Fruit fly (Drosophila melanogaster) Kc167 (cell line): ENCODE measurements around the gene CG44836.

Experiments used
- Myc ChIP-seq: fragments of >200 bp; optimal IDR thresholded peaks from 2 replicates; lab custom pipeline; 2017; ENCODE audit warnings: missing external identifiers
- Sin3A ChIP-seq: fragments of >200 bp; optimal IDR thresholded peaks from 2 replicates; lab custom pipeline; 2018; ENCODE audit warnings: missing external identifiers
- h ChIP-seq: fragments of >200 bp; optimal IDR thresholded peaks from 3 replicates; lab custom pipeline; 2018; ENCODE audit warnings: missing external identifiers
- insv ChIP-seq: fragments of >200 bp; optimal IDR thresholded peaks from 3 replicates; lab custom pipeline; 2018; ENCODE audit warnings: missing external identifiers
- psq ChIP-seq: fragments of >200 bp; optimal IDR thresholded peaks from 2 replicates; lab custom pipeline; 2017; ENCODE audit warnings: missing external identifiers
- ttk ChIP-seq: sonication (Bioruptor generic); optimal IDR thresholded peaks from 2 replicates; lab custom pipeline; 2017; ENCODE audit warnings: missing external identifiers

DNA sequence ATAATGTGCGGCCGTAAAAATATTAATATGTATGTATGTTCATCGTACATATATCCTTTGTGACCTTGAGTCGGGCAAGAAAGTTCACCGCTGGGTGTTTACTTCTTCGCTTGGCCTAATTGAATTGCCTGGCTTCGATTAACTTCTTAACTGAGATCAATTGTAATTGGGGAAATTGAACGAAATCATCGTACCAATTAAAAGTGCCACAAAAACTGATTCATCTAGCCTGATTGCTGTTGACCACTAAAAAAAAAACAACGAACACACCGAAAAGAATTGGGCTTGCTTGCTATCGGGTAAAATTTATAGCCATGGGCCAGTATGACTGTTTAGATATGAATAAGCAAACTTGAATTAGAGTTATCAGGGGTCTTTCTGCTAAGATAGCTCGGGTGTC is 2.2 kb upstream of the CG44836 start:
- TF ChIP-seq psq (lab: Kevin White, UChicago) (no peak), Sin3A (lab: Kevin White, UChicago) (no peak), ttk (no peak), Myc (lab: Kevin White, UChicago) (no peak), h (lab: Kevin White, UChicago) (no peak), insv (no peak)
